Fruit fly (Drosophila melanogaster) whole organism, embryonic: ENCODE data around the gene CG13390.

Source experiments
- CG12104 ChIP-seq: fragments of 200-800 bp; sonication (Bioruptor generic); optimal IDR thresholded peaks from 3 replicates; lab custom pipeline; 2016; ENCODE audit warnings: missing biosample characterization, missing genetic modification characterization
- CG2129 ChIP-seq: fragments of 200-800 bp; sonication (Bioruptor generic); IDR thresholded peaks from 2 replicates; pipeline ENCODE4 v1.3.6; 2022; ENCODE audit warnings: missing biosample characterization, missing genetic modification characterization; ENCODE audit not compliant: partially characterized antibody
- NK7.1 ChIP-seq: fragments of 200-800 bp; sonication (Bioruptor generic); optimal IDR thresholded peaks from 3 replicates; lab custom pipeline; 2016; ENCODE audit warnings: missing biosample characterization, missing genetic modification characterization
- bbx ChIP-seq: fragments of 200-800 bp; sonication (Bioruptor generic); IDR thresholded peaks from 2 replicates; pipeline ENCODE4 v1.3.6; 2022; ENCODE audit warnings: missing biosample characterization, missing genetic modification characterization; ENCODE audit not compliant: partially characterized antibody
- gfzf ChIP-seq: fragments of 200-800 bp; sonication (Bioruptor generic); optimal IDR thresholded peaks from 2 replicates; lab custom pipeline; 2016; ENCODE audit warnings: missing biosample characterization, mild to moderate bottlenecking, missing genetic modification characterization, moderate library complexity
- ind ChIP-seq: fragments of 200-800 bp; sonication (Bioruptor generic); optimal IDR thresholded peaks from 3 replicates; lab custom pipeline; 2016; ENCODE audit warnings: missing biosample characterization, missing genetic modification characterization
- nerfin-1 ChIP-seq: fragments of 200-800 bp; sonication (Bioruptor generic); optimal IDR thresholded peaks from 3 replicates; lab custom pipeline; 2019; ENCODE audit warnings: missing biosample characterization, mild to moderate bottlenecking, missing genetic modification characterization, moderate library complexity
- pzg ChIP-seq: fragments of 200-800 bp; sonication (Bioruptor generic); optimal IDR thresholded peaks from 3 replicates; lab custom pipeline; 2018; ENCODE audit warnings: missing biosample characterization, mild to moderate bottlenecking, missing genetic modification characterization, moderate library complexity
- sisA ChIP-seq: fragments of 200-800 bp; sonication (Bioruptor generic); IDR thresholded peaks from 2 replicates; pipeline ENCODE4 v1.3.6; 2022; ENCODE audit warnings: missing biosample characterization, missing genetic modification characterization

dm6 chr2L:8339751-8340349, 36.7 kb downstream of the CG13390 start:
- no peak for TF ChIP-seq nerfin-1 (tag; lab: Kevin White, UChicago)
- TF ChIP-seq NK7.1 (GFP tag; lab: Kevin White, UChicago): no peak
- no peak for TF ChIP-seq gfzf (GFP tag; lab: Kevin White, UChicago)
- TF ChIP-seq pzg (GFP tag; lab: Kevin White, UChicago): no peak
- TF ChIP-seq ind (GFP tag; lab: Kevin White, UChicago): no peak
- TF ChIP-seq bbx (GFP tag; lab: Robert Waterston, UW): no peak
- TF ChIP-seq CG12104: no peak
- TF ChIP-seq sisA (GFP tag; lab: Robert Waterston, UW): no peak
- TF ChIP-seq CG2129: no peak
